Worm (Caenorhabditis elegans) whole organism, L4 larva: ENCODE measurements around the gene sra-27.

Experiments used
- F44E2.7 ChIP-seq: fragments of 200-800 bp; sonication (Bioruptor generic); IDR thresholded peaks from 2 replicates; pipeline ENCODE4 v2.1.2; 2022; ENCODE audit warnings: missing genetic modification characterization, missing compliant biosample characterization
- R02D3.7 ChIP-seq: fragments of 150-350 bp; sonication (generic microtip); optimal IDR thresholded peaks from 3 replicates; lab custom pipeline; 2014; ENCODE audit warnings: missing biosample characterization, missing genetic modification characterization
- Y105C5A.15 ChIP-seq: fragments of 200-800 bp; sonication (Bioruptor generic); IDR thresholded peaks from 2 replicates; pipeline ENCODE4 v1.3.6; 2022; ENCODE audit warnings: missing genetic modification characterization, missing compliant biosample characterization
- ZK546.5 ChIP-seq, 2 experiments: sonication (generic microtip); optimal IDR thresholded peaks; 2 replicates each; lab custom pipeline; 2017; ENCODE audit warnings: missing biosample characterization in 2 of 2, missing genetic modification characterization in 2 of 2
- ceh-28 ChIP-seq: fragments of 150-350 bp; optimal IDR thresholded peaks from 2 replicates; lab custom pipeline; 2014; ENCODE audit warnings: missing biosample characterization, missing genetic modification reagents, missing genetic modification characterization
- ceh-44 ChIP-seq: fragments of 200-800 bp; sonication (Bioruptor generic); IDR thresholded peaks from 2 replicates; pipeline ENCODE4 v1.3.6; 2022; ENCODE audit warnings: missing genetic modification reagents, missing genetic modification characterization, missing compliant biosample characterization
- daf-12 ChIP-seq: fragments of 150-350 bp; optimal IDR thresholded peaks from 2 replicates; lab custom pipeline; 2014; ENCODE audit warnings: missing biosample characterization, missing genetic modification reagents, missing genetic modification characterization
- daf-16 ChIP-seq, 3 experiments: sonication (generic microtip); optimal IDR thresholded peaks; 2 replicates each; lab custom pipeline; 2016 to 2017; ENCODE audit warnings: missing genetic modification characterization in 3 of 3, missing genetic modification reagents in 3 of 3, mild to moderate bottlenecking in 2 of 3, missing compliant biosample characterization in 2 of 3, missing biosample characterization in 1 of 3, moderate library complexity in 1 of 3
- dmd-6 ChIP-seq: fragments of 200-800 bp; sonication (Bioruptor generic); IDR thresholded peaks from 2 replicates; pipeline ENCODE4 v1.3.6; 2022; ENCODE audit warnings: missing genetic modification reagents, missing genetic modification characterization, missing compliant biosample characterization
- dpl-1 ChIP-seq: fragments of 150-350 bp; optimal IDR thresholded peaks from 2 replicates; lab custom pipeline; 2014; ENCODE audit warnings: missing biosample characterization, missing genetic modification reagents, missing genetic modification characterization
- duxl-1 ChIP-seq: sonication (generic microtip); optimal IDR thresholded peaks from 2 replicates; lab custom pipeline; 2016; ENCODE audit warnings: mild to moderate bottlenecking, missing genetic modification characterization, moderate library complexity, missing compliant biosample characterization; ENCODE audit not compliant: poor library complexity
- dve-1 ChIP-seq: sonication (generic microtip); optimal IDR thresholded peaks from 2 replicates; lab custom pipeline; 2017; ENCODE audit warnings: antibody characterized with exemption, mild to moderate bottlenecking, missing genetic modification characterization, missing compliant biosample characterization; ENCODE audit not compliant: insufficient read depth
- gei-8 ChIP-seq: fragments of 200-800 bp; sonication (Bioruptor generic); optimal IDR thresholded peaks from 2 replicates; lab custom pipeline; 2018; ENCODE audit warnings: mild to moderate bottlenecking, missing genetic modification characterization, missing compliant biosample characterization
- hif-1 ChIP-seq, 2 experiments: sonication (generic microtip); optimal IDR thresholded peaks; 2 replicates each; lab custom pipeline; 2016 to 2017; ENCODE audit warnings: missing compliant biosample characterization in 2 of 2, missing genetic modification characterization in 2 of 2, missing genetic modification reagents in 2 of 2, missing genotype in 2 of 2, mild to moderate bottlenecking in 1 of 2
- hlh-11 ChIP-seq: fragments of 200-800 bp; sonication (Bioruptor generic); optimal IDR thresholded peaks from 2 replicates; lab custom pipeline; 2018; ENCODE audit warnings: mild to moderate bottlenecking, missing genetic modification characterization, missing compliant biosample characterization
- hmg-1.1 ChIP-seq: fragments of 200-800 bp; sonication (Bioruptor generic); IDR thresholded peaks from 2 replicates; pipeline ENCODE4 v1.3.6; 2022; ENCODE audit warnings: missing genetic modification reagents, missing genetic modification characterization, missing compliant biosample characterization
- jun-1 ChIP-seq: fragments of 150-350 bp; optimal IDR thresholded peaks from 2 replicates; lab custom pipeline; 2014; ENCODE audit warnings: missing biosample characterization, missing genetic modification reagents, missing genetic modification characterization
- lin-1 ChIP-seq: fragments of 200-800 bp; sonication (Bioruptor generic); IDR thresholded peaks from 2 replicates; pipeline ENCODE4 v1.3.6; 2022; ENCODE audit warnings: missing genetic modification reagents, missing genetic modification characterization, missing compliant biosample characterization
- lin-29 ChIP-seq: fragments of 200-800 bp; sonication (Bioruptor generic); IDR thresholded peaks from 2 replicates; pipeline ENCODE4 v1.3.6; 2022; ENCODE audit warnings: missing genetic modification reagents, missing genetic modification characterization, missing compliant biosample characterization
- lin-38 ChIP-seq: fragments of 200-800 bp; sonication (Bioruptor generic); IDR thresholded peaks from 2 replicates; pipeline ENCODE4 v1.3.6; 2022; ENCODE audit warnings: missing genetic modification reagents, missing genetic modification characterization, missing compliant biosample characterization
- lir-3 ChIP-seq: sonication (generic microtip); optimal IDR thresholded peaks from 2 replicates; lab custom pipeline; 2016; ENCODE audit warnings: mild to moderate bottlenecking, missing genetic modification characterization, missing compliant biosample characterization
- madf-5 ChIP-seq, 2 experiments: fragments of 200-800 bp; sonication (Bioruptor generic); IDR thresholded peaks; 2 replicates each; pipeline ENCODE4 v1.3.6; 2022; ENCODE audit warnings: missing compliant biosample characterization in 2 of 2, missing genetic modification characterization in 2 of 2
- mdl-1 ChIP-seq, 2 experiments: fragments of 150-350 bp in 1 of 2; sonication (generic microtip) in 1 of 2; optimal IDR thresholded peaks; 2 replicates each; lab custom pipeline; 2014 to 2017; ENCODE audit warnings: missing biosample characterization in 2 of 2, missing genetic modification characterization in 2 of 2
- mes-2 ChIP-seq: sonication (generic microtip); optimal IDR thresholded peaks from 2 replicates; lab custom pipeline; 2016; ENCODE audit warnings: missing genotype, mild to moderate bottlenecking, missing genetic modification characterization, missing compliant biosample characterization; ENCODE audit not compliant: poor library complexity, severe bottlenecking
- mxl-3 ChIP-seq: fragments of 200-800 bp; sonication (Bioruptor generic); optimal IDR thresholded peaks from 2 replicates; lab custom pipeline; 2018; ENCODE audit warnings: mild to moderate bottlenecking, missing genetic modification characterization, missing compliant biosample characterization
- nhr-102 ChIP-seq: sonication (generic microtip); optimal IDR thresholded peaks from 2 replicates; lab custom pipeline; 2016; ENCODE audit warnings: mild to moderate bottlenecking, missing genetic modification characterization, moderate library complexity, missing compliant biosample characterization
- nhr-111 ChIP-seq: fragments of 200-800 bp; sonication (Bioruptor generic); optimal IDR thresholded peaks from 2 replicates; lab custom pipeline; 2018; ENCODE audit warnings: mild to moderate bottlenecking, missing genetic modification characterization, missing compliant biosample characterization
- nhr-237 ChIP-seq: sonication (generic microtip); optimal IDR thresholded peaks from 2 replicates; lab custom pipeline; 2017; ENCODE audit warnings: missing biosample characterization, missing genetic modification characterization
- nhr-25 ChIP-seq: sonication (generic microtip); optimal IDR thresholded peaks from 2 replicates; lab custom pipeline; 2017; ENCODE audit warnings: missing genetic modification characterization, mild to moderate bottlenecking, missing compliant biosample characterization, antibody characterized with exemption, moderate library complexity, borderline replicate concordance; ENCODE audit not compliant: insufficient read depth
- nhr-28 ChIP-seq: fragments of 150-350 bp; optimal IDR thresholded peaks from 2 replicates; lab custom pipeline; 2014; ENCODE audit warnings: missing biosample characterization, missing genetic modification characterization
- nhr-42 ChIP-seq: fragments of 200-800 bp; sonication (Bioruptor generic); IDR thresholded peaks from 2 replicates; pipeline ENCODE4 v1.3.6; 2022; ENCODE audit warnings: missing genetic modification characterization, missing compliant biosample characterization
- pqm-1 ChIP-seq: sonication (generic microtip); optimal IDR thresholded peaks from 2 replicates; lab custom pipeline; 2017; ENCODE audit warnings: missing biosample characterization, missing genetic modification characterization
- snpc-1.2 ChIP-seq: fragments of 200-800 bp; sonication (Bioruptor generic); IDR thresholded peaks from 2 replicates; pipeline ENCODE4 v1.3.6; 2022; ENCODE audit warnings: missing genetic modification reagents, missing genetic modification characterization, missing compliant biosample characterization
- spr-1 ChIP-seq: sonication (generic microtip); optimal IDR thresholded peaks from 2 replicates; lab custom pipeline; 2016; ENCODE audit warnings: mild to moderate bottlenecking, missing genetic modification characterization, missing compliant biosample characterization
- spr-3 ChIP-seq: fragments of 200-800 bp; sonication (Bioruptor generic); optimal IDR thresholded peaks from 2 replicates; lab custom pipeline; 2018; ENCODE audit warnings: mild to moderate bottlenecking, missing genetic modification characterization, missing compliant biosample characterization
- unc-39 ChIP-seq: sonication (generic microtip); optimal IDR thresholded peaks from 2 replicates; lab custom pipeline; 2017; ENCODE audit warnings: missing biosample characterization, missing genetic modification characterization
- unc-62 ChIP-seq, 3 experiments: fragments of 150-350 bp in 1 of 3; sonication (generic microtip); optimal IDR thresholded peaks in 2 of 3; peaks in 1 of 3; 1 replicate in 1 of 3; 2 replicates in 2 of 3; lab custom pipeline; 2014 to 2017; ENCODE audit warnings: missing biosample characterization in 3 of 3, missing genetic modification characterization in 3 of 3, missing genetic modification reagents in 3 of 3, missing genotype in 1 of 3
- vab-7 ChIP-seq: fragments of 200-800 bp; sonication (Bioruptor generic); IDR thresholded peaks from 2 replicates; pipeline ENCODE4 v1.3.6; 2022; ENCODE audit warnings: missing genetic modification reagents, missing genetic modification characterization, missing compliant biosample characterization
- zag-1 ChIP-seq: fragments of 150-350 bp; optimal IDR thresholded peaks from 2 replicates; lab custom pipeline; 2014; ENCODE audit warnings: missing biosample characterization, missing genetic modification characterization
- ztf-7 ChIP-seq: fragments of 150-350 bp; optimal IDR thresholded peaks from 2 replicates; lab custom pipeline; 2014; ENCODE audit warnings: missing biosample characterization, missing genetic modification characterization

sra-27 gene

ce11 chrII:6524501-6524977 lies 44.3 kb upstream of the sra-27 start, which contains the start of gene C56E6.2:
C56E6.2 (plus strand) TSS chrII:6524927.
- 0 out of 2 replicates have a peak, but pooled peaks have one; percentile 32 for TF ChIP-seq dmd-6 (GFP tag; lab: Robert Waterston, UW)
- no peak for TF ChIP-seq nhr-237 (tag; lab: Kevin White, UChicago)
- no peak for TF ChIP-seq ZK546.5 (tag; optimal IDR thresholded peaks at IDR 0.05; lab: Kevin White, UChicago)
- peak; percentile 67 for TF ChIP-seq hlh-11 (tag; lab: Kevin White, UChicago)
- peak; percentile 21 for TF ChIP-seq dve-1 (tag; lab: Kevin White, UChicago)
- TF ChIP-seq daf-16 (GFP tag; optimal IDR thresholded peaks at IDR 0.05; lab: Kevin White, UChicago): no peak
- TF ChIP-seq daf-16 (tag; optimal IDR thresholded peaks at IDR 0.05; lab: Kevin White, UChicago): peak; percentile 72

- TF ChIP-seq ceh-28 (tag; lab: Kevin White, UChicago) (no peak), hmg-1.1 (GFP tag; lab: Robert Waterston, UW) (no peak), hlh-11 (tag; lab: Kevin White, UChicago) (no peak), lin-1 (GFP tag; lab: Robert Waterston, UW) (no peak), lin-29 (GFP tag; lab: Robert Waterston, UW) (no peak), duxl-1 (tag; lab: Kevin White, UChicago) (no peak), nhr-42 (GFP tag; lab: Robert Waterston, UW) (no peak), lin-38 (GFP tag; lab: Robert Waterston, UW) (peak; percentile 34; the same call in 1 of the 2 replicates), ztf-7 (tag; lab: Kevin White, UChicago) (no peak), dpl-1 (GFP tag; lab: Kevin White, UChicago) (no peak), R02D3.7 (tag; lab: Kevin White, UChicago) (no peak), gei-8 (GFP tag; lab: Kevin White, UChicago) (no peak), dve-1 (tag; lab: Kevin White, UChicago) (peak; percentile 7), unc-39 (no peak), hif-1 (tag; optimal IDR thresholded peaks at IDR 0.05; lab: Kevin White, UChicago) (no peak), nhr-111 (no peak), mes-2 (tag; lab: Kevin White, UChicago) (no peak), unc-62 (GFP tag; optimal IDR thresholded peaks at IDR 0.05 in 1 of 2; lab: Kevin White, UChicago) (peak in 1 of 2 experiments; percentile 10), unc-62 (tag; optimal IDR thresholded peaks at IDR 0.05; lab: Kevin White, UChicago) (no peak), ceh-44 (GFP tag; lab: Robert Waterston, UW) (no peak), vab-7 (no peak), daf-12 (tag; lab: Kevin White, UChicago) (no peak), madf-5 (GFP tag; IDR thresholded peaks at IDR 0.05; lab: Robert Waterston, UW) (no peak), lir-3 (no peak), daf-16 (GFP tag; optimal IDR thresholded peaks at IDR 0.05; lab: Kevin White, UChicago) (no peak), daf-16 (tag; optimal IDR thresholded peaks at IDR 0.05; lab: Kevin White, UChicago) (peak; percentile 91), zag-1 (tag; lab: Kevin White, UChicago) (no peak), spr-3 (GFP tag; lab: Kevin White, UChicago) (no peak), mdl-1 (tag; optimal IDR thresholded peaks at IDR 0.05; lab: Kevin White, UChicago) (no peak), F44E2.7 (GFP tag; lab: Robert Waterston, UW) (no peak), pqm-1 (no peak), jun-1 (no peak), spr-1 (tag; lab: Kevin White, UChicago) (no peak), nhr-25 (tag; lab: Kevin White, UChicago) (no peak), snpc-1.2 (GFP tag; lab: Robert Waterston, UW) (no peak), nhr-102 (tag; lab: Kevin White, UChicago) (peak; percentile 52), Y105C5A.15 (GFP tag; lab: Robert Waterston, UW) (no peak), mxl-3 (GFP tag; lab: Kevin White, UChicago) (no peak), nhr-28 (no peak)
Measured at ce11 chrII:6526136-6526684, 42.6 kb upstream of the sra-27 start.
